Fruit fly (Drosophila melanogaster) whole organism: Measurements from ENCODE around the gene CG9008.

Experiments
- Dll ChIP-seq: fragments of >200 bp; optimal IDR thresholded peaks from 2 replicates; lab custom pipeline; 2017
- pan ChIP-seq: fragments of >200 bp; optimal IDR thresholded peaks from 2 replicates; lab custom pipeline; 2017
- psq ChIP-seq: fragments of >200 bp; optimal IDR thresholded peaks from 2 replicates; lab custom pipeline; 2017
- usp ChIP-seq: fragments of >200 bp; optimal IDR thresholded peaks from 2 replicates; lab custom pipeline; 2017; ENCODE audit warnings: missing biosample characterization, missing genetic modification characterization, mixed read lengths

DNA sequence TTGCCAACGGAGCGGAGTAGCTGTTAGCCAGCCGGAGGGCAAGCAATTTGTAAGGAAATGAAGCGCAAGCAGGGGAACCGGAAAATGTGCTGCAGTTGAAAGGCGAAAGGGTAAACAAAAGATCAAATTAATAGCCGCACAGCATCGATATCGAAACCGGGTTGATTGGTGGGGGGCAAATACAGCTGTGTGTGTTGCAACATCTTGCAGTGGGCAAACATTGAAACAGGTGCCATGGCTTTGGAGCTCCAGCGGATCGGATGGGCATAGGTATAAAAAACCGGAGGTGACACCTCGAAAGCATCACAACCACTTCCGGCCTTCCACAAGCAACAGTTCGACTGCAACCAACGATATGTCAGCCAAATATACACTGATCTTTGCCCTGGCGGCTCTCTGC is 44.1 kb downstream of the CG9008 start, which contains the start of gene nur:
- no peak for TF ChIP-seq usp (GFP tag; lab: Kevin White, UChicago)
- TF ChIP-seq Dll (lab: Kevin White, UChicago): no peak
- TF ChIP-seq psq (lab: Kevin White, UChicago): no peak
- no peak for TF ChIP-seq pan (lab: Kevin White, UChicago)
